Worm (Caenorhabditis elegans) whole organism, mixed stage, embryonic: ENCODE results near the gene Y60A3A.19.

ENCODE experiments used
- ces-1 ChIP-seq: fragments of 150-350 bp; optimal IDR thresholded peaks from 2 replicates; lab custom pipeline; 2014; ENCODE audit warnings: missing biosample characterization, missing genetic modification reagents, missing genetic modification characterization
- elt-3 ChIP-seq: fragments of 150-350 bp; optimal IDR thresholded peaks from 2 replicates; lab custom pipeline; 2014; ENCODE audit warnings: missing biosample characterization, missing genetic modification characterization
- nhr-12 ChIP-seq: fragments of 150-350 bp; optimal IDR thresholded peaks from 2 replicates; lab custom pipeline; 2014; ENCODE audit warnings: missing biosample characterization, missing genetic modification characterization
- nhr-28 ChIP-seq: fragments of 150-350 bp; optimal IDR thresholded peaks from 2 replicates; lab custom pipeline; 2014; ENCODE audit warnings: missing biosample characterization, missing genetic modification characterization
- nhr-76 ChIP-seq: sonication (generic microtip); optimal IDR thresholded peaks from 2 replicates; lab custom pipeline; 2017; ENCODE audit warnings: missing biosample characterization, missing genetic modification characterization
- sem-2 ChIP-seq: fragments of 200-800 bp; sonication (Bioruptor generic); optimal IDR thresholded peaks from 2 replicates; lab custom pipeline; 2018; ENCODE audit warnings: mild to moderate bottlenecking, missing genetic modification characterization, missing compliant biosample characterization
- unc-120 ChIP-seq: sonication (generic microtip); optimal IDR thresholded peaks from 2 replicates; lab custom pipeline; 2017; ENCODE audit warnings: missing genetic modification characterization, missing compliant biosample characterization; ENCODE audit not compliant: poor library complexity, severe bottlenecking
- unc-39 ChIP-seq: fragments of 150-350 bp; optimal IDR thresholded peaks from 2 replicates; lab custom pipeline; 2014; ENCODE audit warnings: missing biosample characterization, missing genetic modification characterization
- unc-62 ChIP-seq: fragments of 150-350 bp; optimal IDR thresholded peaks from 2 replicates; lab custom pipeline; 2014; ENCODE audit warnings: missing biosample characterization, missing genetic modification reagents, missing genetic modification characterization

- TF ChIP-seq nhr-12 (tag; lab: Kevin White, UChicago) (no peak), sem-2 (GFP tag; lab: Kevin White, UChicago) (no peak), nhr-28 (tag; lab: Kevin White, UChicago) (no peak), nhr-76 (no peak), elt-3 (tag; lab: Kevin White, UChicago) (no peak), ces-1 (no peak), unc-62 (GFP tag; lab: Kevin White, UChicago) (no peak), unc-39 (tag; lab: Kevin White, UChicago) (no peak), unc-120 (tag; lab: Kevin White, UChicago) (no peak)
Measured at ce11 chrV:19897982-19898381, 18.4 kb upstream of the Y60A3A.19 start.
